Fruit fly (Drosophila melanogaster) whole organism, wandering third instar larva: ENCODE results near the gene trbl.

Experiments used
- Abd-B ChIP-seq: fragments of >200 bp; optimal IDR thresholded peaks from 2 replicates; lab custom pipeline; 2017; ENCODE audit warnings: missing biosample characterization, missing genetic modification characterization
- CG32264 ChIP-seq: fragments of 200-800 bp; sonication (Bioruptor generic); optimal IDR thresholded peaks from 2 replicates; lab custom pipeline; 2016; ENCODE audit warnings: missing biosample characterization, missing genetic modification characterization
- CG9705 ChIP-seq: fragments of 200-800 bp; sonication (Bioruptor generic); optimal IDR thresholded peaks from 2 replicates; lab custom pipeline; 2018; ENCODE audit warnings: missing biosample characterization, mild to moderate bottlenecking, missing genetic modification characterization
- CrebA ChIP-seq: fragments of 200-800 bp; sonication (Bioruptor generic); optimal IDR thresholded peaks from 2 replicates; lab custom pipeline; 2016; ENCODE audit warnings: missing biosample characterization, mild to moderate bottlenecking, missing genetic modification characterization, borderline replicate concordance
- Dfd ChIP-seq: fragments of >200 bp; optimal IDR thresholded peaks from 2 replicates; lab custom pipeline; 2017; ENCODE audit warnings: missing biosample characterization, missing genetic modification characterization
- Dif ChIP-seq: fragments of 200-275, 200-300 bp; sonication (Bioruptor generic); optimal IDR thresholded peaks from 2 replicates; lab custom pipeline; 2018; ENCODE audit warnings: missing biosample characterization, missing genetic modification characterization; ENCODE audit not compliant: partially characterized antibody
- GATAd ChIP-seq: sonication (Bioruptor generic); optimal IDR thresholded peaks from 2 replicates; lab custom pipeline; 2016; ENCODE audit warnings: missing biosample characterization, missing genetic modification characterization
- HLH106 ChIP-seq: fragments of 200-800 bp; optimal IDR thresholded peaks from 3 replicates; lab custom pipeline; 2019; ENCODE audit warnings: missing biosample characterization, mild to moderate bottlenecking, missing genetic modification characterization, moderate library complexity
- Hnf4 ChIP-seq: fragments of 200-800 bp; sonication (Bioruptor generic); optimal IDR thresholded peaks from 2 replicates; lab custom pipeline; 2016; ENCODE audit warnings: missing biosample characterization, mild to moderate bottlenecking, missing genetic modification characterization
- Hr78 ChIP-seq: fragments of >200 bp; optimal IDR thresholded peaks from 2 replicates; lab custom pipeline; 2017; ENCODE audit warnings: missing biosample characterization, missing genetic modification characterization
- Hr83 ChIP-seq: fragments of 200-300 bp; sonication (Bioruptor generic); optimal IDR thresholded peaks from 2 replicates; lab custom pipeline; 2016; ENCODE audit warnings: missing biosample characterization, mild to moderate bottlenecking, missing genetic modification characterization, moderate library complexity; ENCODE audit not compliant: poor library complexity, severe bottlenecking
- Jra ChIP-seq: sonication (Bioruptor generic); optimal IDR thresholded peaks from 2 replicates; lab custom pipeline; 2016; ENCODE audit warnings: missing biosample characterization, missing genetic modification characterization
- Mio ChIP-seq: sonication (Bioruptor generic); optimal IDR thresholded peaks from 2 replicates; lab custom pipeline; 2016; ENCODE audit warnings: missing biosample characterization, missing genetic modification characterization
- Myc ChIP-seq: fragments of >200 bp; optimal IDR thresholded peaks from 2 replicates; lab custom pipeline; 2017
- N ChIP-seq: fragments of >200 bp; optimal IDR thresholded peaks from 2 replicates; lab custom pipeline; 2018; ENCODE audit warnings: missing biosample characterization, missing external identifiers, missing genetic modification characterization
- OdsH ChIP-seq: fragments of 200-800 bp; sonication (Bioruptor generic); optimal IDR thresholded peaks from 2 replicates; lab custom pipeline; 2016; ENCODE audit warnings: missing biosample characterization, mild to moderate bottlenecking, missing genetic modification characterization
- Rel ChIP-seq, 2 experiments: fragments of 200-800 bp; sonication (Bioruptor generic) in 1 of 2; optimal IDR thresholded peaks; 2 replicates in 1 of 2; 3 replicates in 1 of 2; lab custom pipeline; 2016 to 2019; ENCODE audit warnings: mild to moderate bottlenecking in 2 of 2, missing biosample characterization in 2 of 2, missing genetic modification characterization in 2 of 2, moderate library complexity in 1 of 2
- Sp1 ChIP-seq: fragments of 200-800 bp; sonication (Bioruptor generic); optimal IDR thresholded peaks from 3 replicates; lab custom pipeline; 2019; ENCODE audit warnings: missing biosample characterization, mild to moderate bottlenecking, missing genetic modification characterization, moderate library complexity
- Vsx2 ChIP-seq: fragments of 200-300, 225-300 bp; sonication (Bioruptor generic); optimal IDR thresholded peaks from 2 replicates; lab custom pipeline; 2018; ENCODE audit warnings: missing biosample characterization, missing genetic modification characterization; ENCODE audit not compliant: partially characterized antibody
- br ChIP-seq: fragments of 200-800 bp; sonication (Bioruptor generic); optimal IDR thresholded peaks from 2 replicates; lab custom pipeline; 2016; ENCODE audit warnings: missing biosample characterization, missing genetic modification characterization
- brk ChIP-seq: fragments of 200-800 bp; sonication (Bioruptor generic); optimal IDR thresholded peaks from 2 replicates; lab custom pipeline; 2016; ENCODE audit warnings: missing biosample characterization, mild to moderate bottlenecking, missing genetic modification characterization
- dl ChIP-seq, 2 experiments: fragments of 175-275, 200-275 bp in 1 of 2; fragments of 200-275 bp in 1 of 2; sonication (Bioruptor generic); optimal IDR thresholded peaks; lab custom pipeline; 2018; ENCODE audit warnings: mild to moderate bottlenecking in 2 of 2, missing biosample characterization in 2 of 2, missing genetic modification characterization in 2 of 2, moderate library complexity in 2 of 2; ENCODE audit not compliant: partially characterized antibody in 2 of 2, insufficient read depth in 1 of 2
- dmrt93B ChIP-seq: fragments of 200-800 bp; sonication (Bioruptor generic); optimal IDR thresholded peaks from 2 replicates; lab custom pipeline; 2018; ENCODE audit warnings: missing biosample characterization, mild to moderate bottlenecking, missing genetic modification characterization
- dsf ChIP-seq: sonication (Bioruptor generic); optimal IDR thresholded peaks from 2 replicates; lab custom pipeline; 2016; ENCODE audit warnings: missing biosample characterization, missing genetic modification characterization, borderline replicate concordance
- ey ChIP-seq: fragments of 200-800 bp; sonication (Bioruptor generic); optimal IDR thresholded peaks from 2 replicates; lab custom pipeline; 2016; ENCODE audit warnings: missing biosample characterization, missing genetic modification characterization
- foxo ChIP-seq, 2 experiments: fragments of 200-800 bp; sonication (Bioruptor generic); optimal IDR thresholded peaks; 2 replicates in 1 of 2; 3 replicates in 1 of 2; lab custom pipeline; 2016 to 2017; ENCODE audit warnings: missing biosample characterization in 2 of 2, missing genetic modification characterization in 2 of 2
- fru ChIP-seq: fragments of 200-800 bp; sonication (Bioruptor generic); optimal IDR thresholded peaks from 3 replicates; lab custom pipeline; 2016; ENCODE audit warnings: missing biosample characterization, mild to moderate bottlenecking, missing genetic modification characterization
- h ChIP-seq: fragments of 200-800 bp; sonication (Bioruptor generic); optimal IDR thresholded peaks from 3 replicates; lab custom pipeline; 2016; ENCODE audit warnings: missing biosample characterization, mild to moderate bottlenecking, missing genetic modification characterization
- jim ChIP-seq: fragments of 175-275, 200-325 bp; sonication (Bioruptor generic); optimal IDR thresholded peaks from 2 replicates; lab custom pipeline; 2016; ENCODE audit warnings: missing biosample characterization, mild to moderate bottlenecking, missing genetic modification characterization
- lola ChIP-seq: fragments of >200 bp; optimal IDR thresholded peaks from 2 replicates; lab custom pipeline; 2017; ENCODE audit warnings: missing biosample characterization, missing genetic modification characterization
- pan ChIP-seq: fragments of >200 bp; optimal IDR thresholded peaks from 2 replicates; lab custom pipeline; 2017
- psq ChIP-seq: fragments of 200-800 bp; sonication (Bioruptor generic); optimal IDR thresholded peaks from 3 replicates; lab custom pipeline; 2017; ENCODE audit warnings: missing biosample characterization, mild to moderate bottlenecking, missing genetic modification characterization, moderate library complexity
- rgr ChIP-seq: fragments of 200-800 bp; sonication (Bioruptor generic); optimal IDR thresholded peaks from 3 replicates; lab custom pipeline; 2016; ENCODE audit warnings: missing biosample characterization, mild to moderate bottlenecking, missing genetic modification characterization
- sage ChIP-seq: fragments of 200-800 bp; sonication (Bioruptor generic); optimal IDR thresholded peaks from 2 replicates; lab custom pipeline; 2016; ENCODE audit warnings: missing biosample characterization, mild to moderate bottlenecking, missing genetic modification characterization
- sv ChIP-seq: fragments of 200-800 bp; sonication (Bioruptor generic); optimal IDR thresholded peaks from 3 replicates; lab custom pipeline; 2016; ENCODE audit warnings: missing biosample characterization, missing genetic modification characterization
- tai ChIP-seq: sonication (Bioruptor generic); optimal IDR thresholded peaks from 2 replicates; lab custom pipeline; 2016; ENCODE audit warnings: missing biosample characterization, missing genetic modification characterization
- usp ChIP-seq: fragments of >200 bp; optimal IDR thresholded peaks from 2 replicates; lab custom pipeline; 2017; ENCODE audit warnings: missing biosample characterization, missing genetic modification characterization
- woc ChIP-seq: sonication (Bioruptor generic); optimal IDR thresholded peaks from 2 replicates; lab custom pipeline; 2016; ENCODE audit warnings: missing biosample characterization, mild to moderate bottlenecking, missing genetic modification characterization

trbl gene

DNA sequence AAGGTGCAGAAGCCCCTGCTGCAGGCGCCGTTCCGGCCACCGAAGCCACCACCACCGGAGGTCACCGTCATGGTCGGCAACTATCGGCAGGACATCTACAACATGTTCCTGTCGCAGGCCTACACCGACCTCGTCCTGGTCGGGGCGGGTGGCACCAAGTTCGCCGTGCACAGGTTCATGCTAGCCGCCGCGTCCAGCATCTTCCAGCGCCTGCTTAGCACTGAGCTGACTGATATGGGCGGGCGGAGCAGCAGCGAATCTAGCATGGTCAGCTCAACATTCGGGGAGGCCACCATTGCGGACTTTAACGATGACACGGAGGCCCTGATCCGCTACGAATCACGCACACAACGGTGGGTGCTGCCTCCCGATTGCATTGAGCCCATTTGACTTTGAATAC lies 21.9 kb downstream of the trbl start:
- no peak for TF ChIP-seq CG9705 (GFP tag; lab: Kevin White, UChicago)
- TF ChIP-seq Mio (GFP tag; lab: Kevin White, UChicago): no peak

- TF ChIP-seq Hnf4 (GFP tag; lab: Kevin White, UChicago) (no peak), ey (GFP tag; lab: Kevin White, UChicago) (no peak), psq (GFP tag; lab: Kevin White, UChicago) (no peak), Hr78 (GFP tag; lab: Kevin White, UChicago) (no peak), br (GFP tag; lab: Kevin White, UChicago) (no peak), sage (GFP tag; lab: Kevin White, UChicago) (no peak), usp (GFP tag; lab: Kevin White, UChicago) (no peak), N (GFP tag; lab: Kevin White, UChicago) (no peak), Dif (no peak), fru (GFP tag; lab: Kevin White, UChicago) (no peak), brk (no peak), h (GFP tag; lab: Kevin White, UChicago) (no peak), lola (GFP tag; lab: Kevin White, UChicago) (no peak), woc (GFP tag; lab: Kevin White, UChicago) (no peak), Abd-B (GFP tag; lab: Kevin White, UChicago) (no peak), Sp1 (GFP tag; lab: Kevin White, UChicago) (no peak)
These were observed 24.9 kb downstream of the trbl start for dm6 chr3L:20376564-20376920.

dm6 chr3L:20375878-20376563 lies 25.4 kb downstream of the trbl start, which contains the start of the genes Ide and RhoBTB:
Gene Ide, minus strand, starts transcription at chr3L:20375896.
Gene RhoBTB, plus strand, starts transcription at chr3L:20376242.
- TF ChIP-seq usp (GFP tag; lab: Kevin White, UChicago) (no peak), lola (GFP tag; lab: Kevin White, UChicago) (no peak), CrebA (GFP tag; lab: Kevin White, UChicago) (no peak), Sp1 (GFP tag; lab: Kevin White, UChicago) (peak; percentile 77), Hr83 (peak; percentile 37), CG32264 (GFP tag; lab: Kevin White, UChicago) (peak; percentile 25), tai (GFP tag; lab: Kevin White, UChicago) (no peak), Abd-B (GFP tag; lab: Kevin White, UChicago) (no peak), Dif (no peak), HLH106 (tag; lab: Kevin White, UChicago) (peak; percentile 91), fru (GFP tag; lab: Kevin White, UChicago) (peak; percentile 84), psq (GFP tag; lab: Kevin White, UChicago) (peak; percentile 69), woc (GFP tag; lab: Kevin White, UChicago) (peak; percentile 83), jim (GFP tag; lab: Kevin White, UChicago) (no peak), Dfd (GFP tag; lab: Kevin White, UChicago) (no peak), dsf (GFP tag; lab: Kevin White, UChicago) (no peak), brk (no peak), N (GFP tag; lab: Kevin White, UChicago) (no peak), Myc (lab: Kevin White, UChicago) (no peak), Hnf4 (GFP tag; lab: Kevin White, UChicago) (peak; percentile 66), CG9705 (GFP tag; lab: Kevin White, UChicago) (peak; percentile 86), dmrt93B (GFP tag; lab: Kevin White, UChicago) (peak; percentile 66), ey (GFP tag; lab: Kevin White, UChicago) (peak; percentile 86), OdsH (GFP tag; lab: Kevin White, UChicago) (peak; percentile 58), pan (lab: Kevin White, UChicago) (no peak), h (GFP tag; lab: Kevin White, UChicago) (peak; percentile 83), Vsx2 (GFP tag; lab: Kevin White, UChicago) (no peak), sage (GFP tag; lab: Kevin White, UChicago) (no peak), rgr (peak; percentile 83), Jra (no peak), GATAd (GFP tag; lab: Kevin White, UChicago) (peak; percentile 33), Rel (GFP tag; optimal IDR thresholded peaks at IDR 0.05; lab: Kevin White, UChicago) (no peak), Rel (tag; optimal IDR thresholded peaks at IDR 0.05; lab: Kevin White, UChicago) (peak; percentile 98), Hr78 (GFP tag; lab: Kevin White, UChicago) (no peak), foxo (GFP tag; optimal IDR thresholded peaks at IDR 0.05; lab: Kevin White, UChicago) (peak; percentile 26 to 89), dl (GFP tag; optimal IDR thresholded peaks at IDR 0.05; lab: Kevin White, UChicago; ENCODE audit: insufficient read depth in 1 of 2, partially characterized antibody in 2 of 2) (no peak), Mio (GFP tag; lab: Kevin White, UChicago) (no peak), br (GFP tag; lab: Kevin White, UChicago) (peak; percentile 81), sv (GFP tag; lab: Kevin White, UChicago) (peak; percentile 86)
- TF ChIP-seq, all 38 proteins: peak for 19
